Worm (Caenorhabditis elegans) whole organism, young adult: ENCODE results near the gene snb-7.

Source experiments
- F10E7.11 ChIP-seq: sonication (generic microtip); optimal IDR thresholded peaks from 2 replicates; lab custom pipeline; 2017; ENCODE audit warnings: mild to moderate bottlenecking, missing genetic modification characterization, moderate library complexity, missing compliant biosample characterization
- F23B12.7 ChIP-seq: sonication (generic microtip); optimal IDR thresholded peaks from 2 replicates; lab custom pipeline; 2017; ENCODE audit warnings: missing genetic modification characterization, mild to moderate bottlenecking, missing compliant biosample characterization, antibody characterized with exemption, moderate library complexity; ENCODE audit not compliant: insufficient read depth
- F57A8.1 ChIP-seq: fragments of 200-800 bp; sonication (Bioruptor generic); optimal IDR thresholded peaks from 2 replicates; lab custom pipeline; 2018; ENCODE audit warnings: mild to moderate bottlenecking, missing genetic modification characterization, moderate library complexity, missing compliant biosample characterization
- T26A5.8 ChIP-seq: sonication (generic microtip); optimal IDR thresholded peaks from 2 replicates; lab custom pipeline; 2016; ENCODE audit warnings: missing genetic modification characterization, missing compliant biosample characterization
- Y53F4B.3 ChIP-seq: fragments of 200-800 bp; sonication (Bioruptor generic); IDR thresholded peaks from 2 replicates; pipeline ENCODE4 v1.3.6; 2022; ENCODE audit warnings: missing genetic modification reagents, missing genetic modification characterization, missing compliant biosample characterization
- Y56A3A.18 ChIP-seq: fragments of 200-800 bp; sonication (Bioruptor generic); IDR thresholded peaks from 2 replicates; pipeline ENCODE4 v1.3.6; 2022; ENCODE audit warnings: missing genetic modification reagents, missing genetic modification characterization, missing compliant biosample characterization
- atf-7 ChIP-seq: sonication (generic microtip); optimal IDR thresholded peaks from 2 replicates; lab custom pipeline; 2017; ENCODE audit warnings: mild to moderate bottlenecking, missing genetic modification characterization, missing compliant biosample characterization
- athp-1 ChIP-seq: sonication (generic microtip); optimal IDR thresholded peaks from 2 replicates; lab custom pipeline; 2017; ENCODE audit warnings: mild to moderate bottlenecking, missing genetic modification characterization, missing compliant biosample characterization
- attf-5 ChIP-seq: fragments of 200-800 bp; sonication (Bioruptor generic); optimal IDR thresholded peaks from 2 replicates; lab custom pipeline; 2018; ENCODE audit warnings: mild to moderate bottlenecking, missing genetic modification characterization, missing compliant biosample characterization
- bed-1 ChIP-seq: fragments of 200-800 bp; sonication (Bioruptor generic); IDR thresholded peaks from 2 replicates; pipeline ENCODE4 v1.3.6; 2022; ENCODE audit warnings: missing genetic modification reagents, missing genetic modification characterization, missing compliant biosample characterization
- ceh-27 ChIP-seq: fragments of 200-800 bp; sonication (Bioruptor generic); optimal IDR thresholded peaks from 2 replicates; lab custom pipeline; 2018; ENCODE audit warnings: mild to moderate bottlenecking, missing genetic modification characterization, moderate library complexity, missing compliant biosample characterization
- ceh-58 ChIP-seq: fragments of 200-800 bp; sonication (Bioruptor generic); IDR thresholded peaks from 2 replicates; pipeline ENCODE4 v1.3.6; 2022; ENCODE audit warnings: missing genetic modification characterization, missing compliant biosample characterization
- ceh-79 ChIP-seq: sonication (generic microtip); optimal IDR thresholded peaks from 2 replicates; lab custom pipeline; 2017; ENCODE audit warnings: mild to moderate bottlenecking, missing genetic modification characterization, missing compliant biosample characterization
- chd-7 ChIP-seq: sonication (generic microtip); optimal IDR thresholded peaks from 2 replicates; lab custom pipeline; 2016; ENCODE audit warnings: mild to moderate bottlenecking, missing genetic modification characterization, moderate library complexity, missing compliant biosample characterization
- egl-18 ChIP-seq: fragments of 200-800 bp; sonication (Bioruptor generic); IDR thresholded peaks from 2 replicates; pipeline ENCODE4 v1.3.6; 2022; ENCODE audit warnings: missing genetic modification reagents, missing genetic modification characterization, missing compliant biosample characterization
- hmg-1.2 ChIP-seq: fragments of 200-800 bp; sonication (Bioruptor generic); IDR thresholded peaks from 2 replicates; pipeline ENCODE4 v1.3.6; 2022; ENCODE audit warnings: missing genetic modification reagents, missing genetic modification characterization, missing compliant biosample characterization
- hrde-1 ChIP-seq: sonication (generic microtip); optimal IDR thresholded peaks from 2 replicates; lab custom pipeline; 2016; ENCODE audit warnings: missing genetic modification characterization, mild to moderate bottlenecking, missing compliant biosample characterization, moderate library complexity, missing genotype, missing genetic modification reagents, borderline replicate concordance
- hsf-1 ChIP-seq: fragments of 200-800 bp; sonication (Bioruptor generic); IDR thresholded peaks from 2 replicates; pipeline ENCODE4 v1.3.6; 2022; ENCODE audit warnings: missing genetic modification reagents, missing genetic modification characterization, missing compliant biosample characterization
- lin-35 ChIP-seq, 3 experiments: fragments of 150-350 bp in 2 of 3; sonication (generic microtip) in 1 of 3; optimal IDR thresholded peaks; 2 replicates each; lab custom pipeline; 2014 to 2018; ENCODE audit warnings: missing biosample characterization in 3 of 3, missing genetic modification characterization in 3 of 3, missing genetic modification reagents in 3 of 3
- lin-40 ChIP-seq: sonication (generic microtip); optimal IDR thresholded peaks from 2 replicates; lab custom pipeline; 2016; ENCODE audit warnings: missing genetic modification characterization, mild to moderate bottlenecking, missing compliant biosample characterization, missing genotype, missing genetic modification reagents
- lir-1 ChIP-seq: fragments of 200-800 bp; sonication (Bioruptor generic); conservative IDR thresholded peaks from 2 replicates; pipeline ENCODE4 v1.3.6; 2022; ENCODE audit warnings: missing genetic modification reagents, missing genetic modification characterization, missing compliant biosample characterization
- madf-3 ChIP-seq: fragments of 200-800 bp; sonication (Bioruptor generic); IDR thresholded peaks from 2 replicates; pipeline ENCODE4 v1.3.6; 2022; ENCODE audit warnings: missing genetic modification reagents, missing genetic modification characterization, missing compliant biosample characterization
- nhr-80 ChIP-seq: sonication (generic microtip); optimal IDR thresholded peaks from 2 replicates; lab custom pipeline; 2016; ENCODE audit warnings: missing genetic modification characterization, missing compliant biosample characterization
- rec-8 ChIP-seq, 2 experiments: sonication (generic microtip); optimal IDR thresholded peaks; 2 replicates each; lab custom pipeline; 2016; ENCODE audit warnings: mild to moderate bottlenecking in 2 of 2, missing genetic modification characterization in 2 of 2, missing genetic modification reagents in 2 of 2, missing genotype in 2 of 2, missing biosample characterization in 1 of 2, missing compliant biosample characterization in 1 of 2, moderate library complexity in 1 of 2
- rpc-1 ChIP-seq, 2 experiments: fragments of 150-350 bp in 1 of 2; sonication (generic microtip) in 1 of 2; optimal IDR thresholded peaks; 2 replicates each; lab custom pipeline; 2014 to 2018; ENCODE audit warnings: missing biosample characterization in 1 of 2, missing genetic modification characterization in 1 of 2, missing genetic modification reagents in 1 of 2, missing genotype in 1 of 2
- sdz-38 ChIP-seq: sonication (generic microtip); optimal IDR thresholded peaks from 2 replicates; lab custom pipeline; 2016; ENCODE audit warnings: missing genotype, missing genetic modification characterization, missing compliant biosample characterization
- sea-2 ChIP-seq: fragments of 200-800 bp; sonication (Bioruptor generic); IDR thresholded peaks from 2 replicates; pipeline ENCODE4 v1.3.6; 2022; ENCODE audit warnings: missing genetic modification characterization, missing compliant biosample characterization
- snpc-4 ChIP-seq, 5 experiments: fragments of 150-350 bp in 1 of 5; sonication (generic microtip) in 4 of 5; optimal IDR thresholded peaks; 2 replicates each; lab custom pipeline; 2014 to 2018; ENCODE audit warnings: missing genetic modification characterization in 5 of 5, missing biosample characterization in 3 of 5, antibody characterized with exemption in 2 of 5, mild to moderate bottlenecking in 2 of 5, missing compliant biosample characterization in 2 of 5, missing genotype in 2 of 5, moderate library complexity in 2 of 5, missing genetic modification reagents in 1 of 5
- somi-1 ChIP-seq: fragments of 200-800 bp; sonication (Bioruptor generic); optimal IDR thresholded peaks from 2 replicates; lab custom pipeline; 2018; ENCODE audit warnings: mild to moderate bottlenecking, missing genetic modification characterization, missing compliant biosample characterization
- tbp1 ChIP-seq: fragments of 200-800 bp; sonication (Bioruptor generic); optimal IDR thresholded peaks from 2 replicates; lab custom pipeline; 2018; ENCODE audit warnings: mild to moderate bottlenecking, missing genetic modification characterization, missing compliant biosample characterization
- zfh-2 ChIP-seq: fragments of 200-800 bp; sonication (Bioruptor generic); conservative IDR thresholded peaks from 2 replicates; pipeline ENCODE4 v1.3.6; 2022; ENCODE audit warnings: missing genetic modification reagents, missing genetic modification characterization, missing compliant biosample characterization
- ztf-18 ChIP-seq: sonication (generic microtip); optimal IDR thresholded peaks from 2 replicates; lab custom pipeline; 2016; ENCODE audit warnings: missing genotype, mild to moderate bottlenecking, missing genetic modification characterization, missing compliant biosample characterization
- ztf-26 ChIP-seq: sonication (generic microtip); optimal IDR thresholded peaks from 2 replicates; lab custom pipeline; 2017; ENCODE audit warnings: missing genetic modification characterization, missing compliant biosample characterization
- ztf-6 ChIP-seq: fragments of 200-800 bp; sonication (Bioruptor generic); IDR thresholded peaks from 2 replicates; pipeline ENCODE4 v1.3.6; 2022; ENCODE audit warnings: missing genetic modification reagents, missing genetic modification characterization, missing compliant biosample characterization

snb-7 gene

DNA sequence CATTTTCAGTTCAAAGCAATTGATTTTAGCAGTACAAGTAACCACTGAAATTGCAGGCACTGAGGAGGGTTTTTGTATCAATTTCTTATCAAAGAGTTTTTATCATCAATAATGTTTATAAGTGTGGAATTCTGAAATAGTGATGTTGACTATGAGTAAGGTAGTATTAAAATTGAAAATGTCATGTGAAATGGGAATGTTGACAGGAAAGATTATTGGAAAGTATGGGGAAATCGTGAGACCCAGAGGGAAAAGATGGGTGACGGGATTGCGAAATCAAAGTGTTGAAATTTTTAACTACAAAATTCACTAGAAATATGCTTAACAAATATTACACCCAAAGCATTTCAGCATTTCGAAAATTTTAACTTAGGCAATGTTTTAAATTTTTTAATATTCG lies 33.5 kb upstream of the snb-7 start, which contains the start of gene F53B2.8 (continued):
- no peak for TF ChIP-seq ceh-79
- TF ChIP-seq madf-3, result no peak
- peak; percentile 84 for TF ChIP-seq attf-5 (GFP tag; lab: Kevin White, UChicago)
- TF ChIP-seq lin-35 (GFP tag; optimal IDR thresholded peaks at IDR 0.05; lab: Kevin White, UChicago), result no peak
- TF ChIP-seq rpc-1 (optimal IDR thresholded peaks at IDR 0.05; lab: Kevin White, UChicago), result no peak
- TF ChIP-seq rpc-1 (tag; optimal IDR thresholded peaks at IDR 0.05; lab: Kevin White, UChicago), result no peak
- TF ChIP-seq atf-7 (tag; lab: Kevin White, UChicago), result peak; percentile 19
- no peak for TF ChIP-seq lin-40 (tag; lab: Kevin White, UChicago)
- no peak for TF ChIP-seq chd-7
- no peak for TF ChIP-seq sea-2 (GFP tag; lab: Robert Waterston, UW)

DNA sequence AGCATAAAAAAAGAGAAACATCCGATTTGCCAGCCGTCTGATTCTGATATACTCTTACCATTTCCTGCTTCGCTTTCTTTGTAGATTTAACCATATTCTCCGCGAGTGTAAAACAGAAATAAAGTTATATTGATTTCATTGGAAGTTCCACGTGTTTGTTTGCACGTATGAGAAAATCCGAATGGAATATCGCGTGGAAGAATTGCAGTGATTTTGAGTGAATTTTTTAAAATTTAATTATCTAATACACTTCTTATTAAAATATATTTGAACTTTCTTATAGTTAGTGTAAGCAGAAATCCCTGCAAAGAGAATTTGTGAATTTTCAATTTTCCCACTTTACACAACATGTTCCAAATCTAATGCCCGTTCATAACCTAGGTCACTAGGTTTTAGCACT lies 29.6 kb upstream of the snb-7 start, which contains the start of gene F53B2.5:
Gene F53B2.5 (minus strand): TSS at position 101 of the 400 bp plus-strand sequence.
- TF ChIP-seq rec-8 (tag; optimal IDR thresholded peaks at IDR 0.05; lab: Kevin White, UChicago) (no peak), hrde-1 (tag; lab: Kevin White, UChicago) (no peak), ztf-6 (GFP tag; lab: Robert Waterston, UW) (no peak), F10E7.11 (no peak), sdz-38 (tag; lab: Kevin White, UChicago) (no peak), athp-1 (no peak), ztf-18 (tag; lab: Kevin White, UChicago) (no peak), nhr-80 (tag; lab: Kevin White, UChicago) (no peak), egl-18 (GFP tag; lab: Robert Waterston, UW) (no peak), tbp1 (GFP tag; lab: Kevin White, UChicago) (no peak), Y56A3A.18 (GFP tag; lab: Robert Waterston, UW) (no peak)

DNA sequence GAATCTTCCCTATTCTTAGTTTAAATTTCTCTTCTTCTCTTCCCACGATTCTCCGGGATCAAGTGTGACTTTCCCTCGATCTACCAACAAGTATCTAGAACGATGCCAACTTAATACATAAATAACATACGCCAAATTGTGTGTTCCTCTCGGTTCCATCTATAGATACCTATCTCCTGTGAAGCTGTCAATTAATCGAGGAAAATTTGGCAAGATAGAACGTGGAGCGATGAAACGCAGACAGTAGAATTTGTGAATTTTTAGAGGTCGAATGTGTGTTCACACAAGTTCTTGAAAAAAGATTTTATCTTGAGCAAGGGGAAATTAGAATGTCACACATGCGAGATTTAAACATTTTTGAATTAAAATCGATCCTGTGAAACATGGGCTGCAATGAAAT lies 29.2 kb upstream of the snb-7 start:
- no peak for TF ChIP-seq hmg-1.2 (GFP tag; lab: Robert Waterston, UW)
- TF ChIP-seq snpc-4 (GFP tag; optimal IDR thresholded peaks at IDR 0.05; lab: Kevin White, UChicago), result no peak
- TF ChIP-seq snpc-4 (tag; optimal IDR thresholded peaks at IDR 0.05; lab: Kevin White, UChicago), result no peak
- TF ChIP-seq ceh-27 (GFP tag; lab: Kevin White, UChicago), result no peak
- no peak for TF ChIP-seq hsf-1 (GFP tag; lab: Robert Waterston, UW)
- no peak for TF ChIP-seq bed-1 (GFP tag; lab: Robert Waterston, UW)

DNA sequence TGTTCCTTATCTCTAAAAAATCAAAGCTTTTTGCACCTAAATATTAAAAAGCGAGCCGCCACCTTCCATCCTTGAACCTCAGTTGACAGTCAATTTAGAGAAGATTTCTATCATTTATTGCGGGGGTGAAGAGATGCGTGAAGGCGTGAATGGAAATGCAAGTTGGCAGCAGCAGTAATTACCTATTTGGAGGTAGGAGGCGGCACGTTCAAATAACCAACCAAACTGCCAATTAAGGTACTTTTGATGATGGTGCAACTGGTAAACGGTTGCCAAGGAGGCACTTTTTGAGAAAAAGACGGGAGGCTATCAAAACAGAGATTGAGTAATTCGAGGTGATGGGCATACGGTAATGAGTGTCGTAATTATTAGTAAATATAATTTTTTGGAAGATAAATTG lies 24.3 kb upstream of the snb-7 start:
- TF ChIP-seq F10E7.11 (no peak), ztf-6 (GFP tag; lab: Robert Waterston, UW) (no peak), Y53F4B.3 (GFP tag; lab: Robert Waterston, UW) (no peak), F57A8.1 (GFP tag; lab: Kevin White, UChicago) (no peak), sea-2 (GFP tag; lab: Robert Waterston, UW) (no peak), F23B12.7 (no peak), ceh-58 (no peak), zfh-2 (GFP tag; lab: Robert Waterston, UW) (no peak), sdz-38 (tag; lab: Kevin White, UChicago) (no peak)

DNA sequence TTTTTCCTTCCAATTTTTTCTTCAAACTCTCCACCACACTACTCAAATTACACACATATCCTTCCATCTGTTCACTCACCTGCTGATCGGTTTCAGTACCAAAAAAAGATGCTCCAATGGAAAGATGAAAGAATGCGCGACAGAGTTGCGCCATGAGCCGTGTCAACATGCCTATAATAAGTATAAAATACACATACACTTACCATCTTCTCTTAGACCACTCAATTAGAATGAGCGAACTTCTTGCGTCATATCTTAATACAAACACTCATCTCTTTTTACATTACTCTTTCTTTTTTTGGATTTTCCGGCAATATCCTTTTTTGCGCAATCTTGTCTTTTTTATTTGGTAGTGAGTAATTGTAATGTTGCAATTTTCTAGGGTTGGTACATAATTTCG lies 23.0 kb upstream of the snb-7 start:
- TF ChIP-seq ceh-27 (GFP tag; lab: Kevin White, UChicago), result no peak
- no peak for TF ChIP-seq somi-1 (GFP tag; lab: Kevin White, UChicago)
- no peak for TF ChIP-seq lir-1
- TF ChIP-seq T26A5.8 (tag; lab: Kevin White, UChicago), result no peak
- no peak for TF ChIP-seq ztf-26 (tag; lab: Kevin White, UChicago)
